Worm (Caenorhabditis elegans) whole organism, L4 larva: ENCODE data around the gene col-179.

ENCODE experiments used
- F10B5.3 ChIP-seq: sonication (generic microtip); optimal IDR thresholded peaks from 2 replicates; lab custom pipeline; 2016; ENCODE audit warnings: mild to moderate bottlenecking, missing genetic modification characterization, missing compliant biosample characterization
- F44E2.7 ChIP-seq: fragments of 200-800 bp; sonication (Bioruptor generic); IDR thresholded peaks from 2 replicates; pipeline ENCODE4 v2.1.2; 2022; ENCODE audit warnings: missing genetic modification characterization, missing compliant biosample characterization
- Y5F2A.4 ChIP-seq: fragments of 200-800 bp; sonication (Bioruptor generic); optimal IDR thresholded peaks from 2 replicates; lab custom pipeline; 2018; ENCODE audit warnings: mild to moderate bottlenecking, missing genetic modification characterization, missing compliant biosample characterization
- Y75B8A.6 ChIP-seq: fragments of 200-800 bp; sonication (Bioruptor generic); IDR thresholded peaks from 2 replicates; pipeline ENCODE4 v1.3.6; 2022; ENCODE audit warnings: missing genetic modification reagents, missing genetic modification characterization, missing compliant biosample characterization
- ZK337.2 ChIP-seq: fragments of 200-800 bp; sonication (Bioruptor generic); IDR thresholded peaks from 2 replicates; pipeline ENCODE4 v1.3.6; 2022; ENCODE audit warnings: missing genetic modification reagents, missing genetic modification characterization, missing compliant biosample characterization
- ZK546.5 ChIP-seq, 2 experiments: sonication (generic microtip); optimal IDR thresholded peaks; 2 replicates each; lab custom pipeline; 2017; ENCODE audit warnings: missing biosample characterization in 2 of 2, missing genetic modification characterization in 2 of 2
- arid-1 ChIP-seq: fragments of 200-800 bp; sonication (Bioruptor generic); conservative IDR thresholded peaks from 2 replicates; pipeline ENCODE4 v1.3.6; 2022; ENCODE audit warnings: missing genetic modification reagents, missing genetic modification characterization, missing compliant biosample characterization
- attf-4 ChIP-seq: sonication (generic microtip); optimal IDR thresholded peaks from 3 replicates; lab custom pipeline; 2017; ENCODE audit warnings: missing biosample characterization, missing genetic modification characterization
- ceh-20 ChIP-seq: fragments of 200-800 bp; sonication (Bioruptor generic); IDR thresholded peaks from 2 replicates; pipeline ENCODE4 v1.3.6; 2022; ENCODE audit warnings: missing genetic modification reagents, missing genetic modification characterization, missing compliant biosample characterization
- ceh-28 ChIP-seq: fragments of 150-350 bp; optimal IDR thresholded peaks from 2 replicates; lab custom pipeline; 2014; ENCODE audit warnings: missing biosample characterization, missing genetic modification reagents, missing genetic modification characterization
- ceh-44 ChIP-seq: fragments of 200-800 bp; sonication (Bioruptor generic); IDR thresholded peaks from 2 replicates; pipeline ENCODE4 v1.3.6; 2022; ENCODE audit warnings: missing genetic modification reagents, missing genetic modification characterization, missing compliant biosample characterization
- ceh-62 ChIP-seq: sonication (generic microtip); optimal IDR thresholded peaks from 2 replicates; lab custom pipeline; 2017; ENCODE audit warnings: missing biosample characterization, missing genetic modification characterization
- ces-1 ChIP-seq: fragments of 150-350 bp; sonication (generic microtip); optimal IDR thresholded peaks from 4 replicates; lab custom pipeline; 2014; ENCODE audit warnings: missing biosample characterization, missing genetic modification reagents, missing genetic modification characterization
- ctbp-1 ChIP-seq: fragments of 200-800 bp; sonication (Bioruptor generic); IDR thresholded peaks from 2 replicates; pipeline ENCODE4 v1.3.6; 2022; ENCODE audit warnings: missing genetic modification reagents, missing genetic modification characterization, missing compliant biosample characterization
- daf-8 ChIP-seq: fragments of 200-800 bp; sonication (Bioruptor generic); IDR thresholded peaks from 2 replicates; pipeline ENCODE4 v1.3.6; 2022; ENCODE audit warnings: missing genetic modification characterization, missing compliant biosample characterization
- dmd-6 ChIP-seq: fragments of 200-800 bp; sonication (Bioruptor generic); IDR thresholded peaks from 2 replicates; pipeline ENCODE4 v1.3.6; 2022; ENCODE audit warnings: missing genetic modification reagents, missing genetic modification characterization, missing compliant biosample characterization
- egl-43 ChIP-seq: fragments of 200-800 bp; sonication (Bioruptor generic); IDR thresholded peaks from 2 replicates; pipeline ENCODE4 v1.3.6; 2022; ENCODE audit warnings: missing genetic modification reagents, missing genetic modification characterization, missing compliant biosample characterization
- fos-1 ChIP-seq: fragments of 150-350 bp; optimal IDR thresholded peaks from 2 replicates; lab custom pipeline; 2014; ENCODE audit warnings: missing biosample characterization, missing genetic modification characterization
- hif-1 ChIP-seq, 2 experiments: sonication (generic microtip); optimal IDR thresholded peaks; 2 replicates each; lab custom pipeline; 2016 to 2017; ENCODE audit warnings: missing compliant biosample characterization in 2 of 2, missing genetic modification characterization in 2 of 2, missing genetic modification reagents in 2 of 2, missing genotype in 2 of 2, mild to moderate bottlenecking in 1 of 2
- hlh-11 ChIP-seq: fragments of 200-800 bp; sonication (Bioruptor generic); optimal IDR thresholded peaks from 2 replicates; lab custom pipeline; 2018; ENCODE audit warnings: mild to moderate bottlenecking, missing genetic modification characterization, missing compliant biosample characterization
- lim-7 ChIP-seq: fragments of 200-800 bp; sonication (Bioruptor generic); IDR thresholded peaks from 2 replicates; pipeline ENCODE4 v1.3.6; 2022; ENCODE audit warnings: missing genetic modification characterization, missing compliant biosample characterization
- lin-38 ChIP-seq: fragments of 200-800 bp; sonication (Bioruptor generic); IDR thresholded peaks from 2 replicates; pipeline ENCODE4 v1.3.6; 2022; ENCODE audit warnings: missing genetic modification reagents, missing genetic modification characterization, missing compliant biosample characterization
- lir-3 ChIP-seq: sonication (generic microtip); optimal IDR thresholded peaks from 2 replicates; lab custom pipeline; 2016; ENCODE audit warnings: mild to moderate bottlenecking, missing genetic modification characterization, missing compliant biosample characterization
- madf-5 ChIP-seq, 2 experiments: fragments of 200-800 bp; sonication (Bioruptor generic); IDR thresholded peaks; 2 replicates each; pipeline ENCODE4 v1.3.6; 2022; ENCODE audit warnings: missing compliant biosample characterization in 2 of 2, missing genetic modification characterization in 2 of 2
- mdl-1 ChIP-seq, 2 experiments: fragments of 150-350 bp in 1 of 2; sonication (generic microtip) in 1 of 2; optimal IDR thresholded peaks; 2 replicates each; lab custom pipeline; 2014 to 2017; ENCODE audit warnings: missing biosample characterization in 2 of 2, missing genetic modification characterization in 2 of 2
- nhr-102 ChIP-seq: sonication (generic microtip); optimal IDR thresholded peaks from 2 replicates; lab custom pipeline; 2016; ENCODE audit warnings: mild to moderate bottlenecking, missing genetic modification characterization, moderate library complexity, missing compliant biosample characterization
- nhr-237 ChIP-seq: sonication (generic microtip); optimal IDR thresholded peaks from 2 replicates; lab custom pipeline; 2017; ENCODE audit warnings: missing biosample characterization, missing genetic modification characterization
- nhr-28 ChIP-seq: fragments of 150-350 bp; optimal IDR thresholded peaks from 2 replicates; lab custom pipeline; 2014; ENCODE audit warnings: missing biosample characterization, missing genetic modification characterization
- nhr-41 ChIP-seq: fragments of 200-800 bp; sonication (Bioruptor generic); IDR thresholded peaks from 2 replicates; pipeline ENCODE4 v1.3.6; 2022; ENCODE audit warnings: missing genetic modification reagents, missing genetic modification characterization, missing compliant biosample characterization
- rbr-2 ChIP-seq: sonication (generic microtip); optimal IDR thresholded peaks from 2 replicates; lab custom pipeline; 2016; ENCODE audit warnings: missing genotype, missing genetic modification characterization, missing compliant biosample characterization
- skn-1 ChIP-seq: fragments of 150-350 bp; optimal IDR thresholded peaks from 2 replicates; lab custom pipeline; 2014; ENCODE audit warnings: missing biosample characterization, missing genetic modification characterization
- snpc-4 ChIP-seq: fragments of 150-350 bp; optimal IDR thresholded peaks from 2 replicates; lab custom pipeline; 2014; ENCODE audit warnings: missing biosample characterization, missing genetic modification characterization
- spr-3 ChIP-seq: fragments of 200-800 bp; sonication (Bioruptor generic); optimal IDR thresholded peaks from 2 replicates; lab custom pipeline; 2018; ENCODE audit warnings: mild to moderate bottlenecking, missing genetic modification characterization, missing compliant biosample characterization
- tra-1 ChIP-seq: fragments of 200-800 bp; sonication (Bioruptor generic); IDR thresholded peaks from 2 replicates; pipeline ENCODE4 v1.3.6; 2022; ENCODE audit warnings: missing genetic modification reagents, missing genetic modification characterization, missing compliant biosample characterization
- unc-130 ChIP-seq: sonication (generic microtip); optimal IDR thresholded peaks from 2 replicates; lab custom pipeline; 2016; ENCODE audit warnings: missing genetic modification reagents, missing genetic modification characterization, missing compliant biosample characterization
- unc-62 ChIP-seq, 3 experiments: fragments of 150-350 bp in 1 of 3; sonication (generic microtip); optimal IDR thresholded peaks in 2 of 3; peaks in 1 of 3; 1 replicate in 1 of 3; 2 replicates in 2 of 3; lab custom pipeline; 2014 to 2017; ENCODE audit warnings: missing biosample characterization in 3 of 3, missing genetic modification characterization in 3 of 3, missing genetic modification reagents in 3 of 3, missing genotype in 1 of 3
- vab-7 ChIP-seq: fragments of 200-800 bp; sonication (Bioruptor generic); IDR thresholded peaks from 2 replicates; pipeline ENCODE4 v1.3.6; 2022; ENCODE audit warnings: missing genetic modification reagents, missing genetic modification characterization, missing compliant biosample characterization
- zag-1 ChIP-seq: fragments of 150-350 bp; optimal IDR thresholded peaks from 2 replicates; lab custom pipeline; 2014; ENCODE audit warnings: missing biosample characterization, missing genetic modification characterization
- zfp-3 ChIP-seq: fragments of 200-800 bp; sonication (Bioruptor generic); conservative IDR thresholded peaks from 2 replicates; pipeline ENCODE4 v1.3.6; 2022; ENCODE audit warnings: missing genetic modification reagents, missing genetic modification characterization, missing compliant biosample characterization
- zip-11 ChIP-seq: fragments of 200-800 bp; sonication (Bioruptor generic); IDR thresholded peaks from 2 replicates; pipeline ENCODE4 v1.3.6; 2022; ENCODE audit warnings: missing genetic modification characterization, missing compliant biosample characterization
- zip-2 ChIP-seq: fragments of 150-350 bp; optimal IDR thresholded peaks from 2 replicates; lab custom pipeline; 2014; ENCODE audit warnings: missing biosample characterization, missing genetic modification characterization
- ztf-11 ChIP-seq: fragments of 150-350 bp; optimal IDR thresholded peaks from 2 replicates; lab custom pipeline; 2014; ENCODE audit warnings: missing biosample characterization, missing genetic modification characterization
- ztf-7 ChIP-seq: fragments of 150-350 bp; optimal IDR thresholded peaks from 2 replicates; lab custom pipeline; 2014; ENCODE audit warnings: missing biosample characterization, missing genetic modification characterization

col-179 gene

DNA sequence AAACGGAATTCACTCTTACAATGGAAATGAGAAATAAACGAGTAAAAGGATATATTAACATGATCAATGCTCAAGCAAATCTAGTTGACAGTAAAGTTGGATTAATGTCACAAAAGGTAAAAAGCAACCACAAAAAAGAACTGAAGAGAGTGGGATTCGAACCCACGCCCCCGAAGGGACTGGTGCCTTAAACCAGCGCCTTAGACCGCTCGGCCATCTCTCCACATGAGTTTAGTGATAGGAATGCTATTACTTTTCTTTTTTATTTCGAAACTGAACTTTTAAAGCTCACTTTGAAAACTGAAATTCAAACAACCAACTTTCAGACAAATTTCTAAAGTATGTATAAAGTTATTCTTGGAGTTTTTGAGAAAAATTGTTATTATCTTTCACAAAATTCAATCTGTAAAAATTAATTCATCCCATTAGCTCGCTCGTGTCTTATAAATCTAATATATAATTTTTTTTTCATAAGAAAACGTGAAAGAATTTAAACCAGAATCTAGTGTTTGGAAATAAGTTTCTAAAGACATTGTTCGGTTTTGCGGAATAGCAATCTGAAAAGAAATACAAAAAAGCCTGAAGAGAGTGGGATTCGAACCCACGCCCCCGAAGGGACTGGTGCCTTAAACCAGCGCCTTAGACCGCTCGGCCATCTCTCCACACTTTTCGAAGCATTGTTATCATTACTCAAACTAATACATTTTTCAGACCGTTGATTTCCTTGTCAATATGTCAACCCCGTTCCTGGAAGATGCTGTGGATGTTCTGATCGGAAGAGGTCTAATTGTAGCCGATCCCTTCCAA is 38.3 kb upstream of the col-179 start (continued):
- TF ChIP-seq tra-1 (GFP tag; lab: Robert Waterston, UW) (peak; percentile 17), unc-62 (GFP tag; optimal IDR thresholded peaks at IDR 0.05 in 1 of 2; lab: Kevin White, UChicago) (no peak), unc-62 (tag; optimal IDR thresholded peaks at IDR 0.05; lab: Kevin White, UChicago) (no peak), spr-3 (peak; percentile 24), ceh-44 (GFP tag; lab: Robert Waterston, UW) (no peak), zip-11 (GFP tag; lab: Robert Waterston, UW) (no peak), lim-7 (GFP tag; lab: Robert Waterston, UW) (peak; percentile 84), ZK337.2 (GFP tag; lab: Robert Waterston, UW) (no peak), arid-1 (GFP tag; lab: Robert Waterston, UW) (0 out of 2 replicates have a peak, but pooled peaks have one; percentile 47), attf-4 (tag; lab: Kevin White, UChicago) (no peak), vab-7 (GFP tag; lab: Robert Waterston, UW) (peak; percentile 67), skn-1 (no peak), ztf-11 (tag; lab: Kevin White, UChicago) (no peak), madf-5 (GFP tag; IDR thresholded peaks at IDR 0.05; lab: Robert Waterston, UW) (peak; percentile 25 to 63; a peak in 1 of 4 replicates), zip-2 (no peak), Y5F2A.4 (no peak), daf-8 (GFP tag; lab: Robert Waterston, UW) (no peak), dmd-6 (peak; percentile 35; the same call in 1 of the 2 replicates), F10B5.3 (no peak)

DNA sequence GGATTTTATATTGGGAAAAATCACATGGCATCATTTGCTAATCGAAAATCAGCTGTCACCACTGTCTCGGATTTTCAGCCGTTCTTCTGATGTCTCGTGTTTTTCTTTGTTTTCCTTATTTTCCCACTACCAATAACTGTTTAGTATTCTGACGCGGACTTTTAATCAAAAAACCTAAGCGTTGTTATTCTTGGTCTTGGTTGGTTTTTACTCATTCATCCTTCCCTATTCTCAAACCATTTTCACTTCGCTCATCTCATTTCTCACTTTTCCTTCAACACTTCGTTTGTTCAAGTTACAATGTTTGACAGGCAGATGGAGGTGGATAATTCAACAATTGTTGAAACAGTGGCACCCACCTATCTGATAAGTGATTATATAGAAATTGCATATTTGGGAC is 22.7 kb upstream of the col-179 start, which contains the start of gene gnrr-6:
Gene gnrr-6, plus strand, starts transcription at position 301 of the 400 bp plus-strand sequence.
- no peak for TF ChIP-seq Y75B8A.6
- TF ChIP-seq ctbp-1: no peak
- no peak for TF ChIP-seq lin-38 (GFP tag; lab: Robert Waterston, UW)
- no peak for TF ChIP-seq zip-2
- TF ChIP-seq snpc-4 (tag; lab: Kevin White, UChicago): no peak
- TF ChIP-seq ces-1 (GFP tag; lab: Kevin White, UChicago): no peak
- no peak for TF ChIP-seq rbr-2 (tag; lab: Kevin White, UChicago)
- no peak for TF ChIP-seq zfp-3 (GFP tag; lab: Robert Waterston, UW)
- no peak for TF ChIP-seq mdl-1 (tag; optimal IDR thresholded peaks at IDR 0.05; lab: Kevin White, UChicago)
- TF ChIP-seq ztf-7 (tag; lab: Kevin White, UChicago): no peak
- TF ChIP-seq, all 104 proteins: peak for 0

DNA sequence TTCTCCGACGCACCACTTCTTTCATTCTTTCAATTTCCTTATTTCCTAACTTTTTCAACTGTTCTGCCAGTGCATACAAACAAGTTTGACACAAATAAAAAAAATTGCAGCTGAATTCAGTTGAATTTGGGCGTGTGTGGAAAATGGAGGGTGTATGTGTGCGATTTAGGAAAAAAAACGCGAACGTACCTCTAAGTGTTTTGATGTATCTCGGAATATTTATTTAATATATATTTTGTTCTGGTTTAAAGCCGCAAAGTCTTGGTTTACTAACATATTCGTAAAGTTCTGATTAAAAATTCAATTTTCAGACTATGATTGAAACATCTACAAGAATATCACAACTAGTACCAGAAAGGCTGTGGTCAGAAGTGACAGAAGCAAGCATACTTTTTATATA is 15.8 kb upstream of the col-179 start, which contains the start of gene gnrr-7:
Gene gnrr-7, plus strand, starts transcription at position 301 of the 400 bp plus-strand sequence.
- TF ChIP-seq lir-3 (tag; lab: Kevin White, UChicago) (no peak), nhr-41 (GFP tag; lab: Robert Waterston, UW) (no peak), F44E2.7 (GFP tag; lab: Robert Waterston, UW) (no peak), egl-43 (GFP tag; lab: Robert Waterston, UW) (no peak), ceh-28 (tag; lab: Kevin White, UChicago) (no peak), fos-1 (no peak), nhr-102 (no peak), nhr-28 (tag; lab: Kevin White, UChicago) (no peak), hif-1 (tag; optimal IDR thresholded peaks at IDR 0.05; lab: Kevin White, UChicago) (no peak), ceh-20 (GFP tag; lab: Robert Waterston, UW) (no peak), lin-38 (GFP tag; lab: Robert Waterston, UW) (no peak), zag-1 (tag; lab: Kevin White, UChicago) (no peak), snpc-4 (tag; lab: Kevin White, UChicago) (no peak), nhr-237 (tag; lab: Kevin White, UChicago) (no peak), hlh-11 (tag; lab: Kevin White, UChicago) (no peak), ceh-62 (tag; lab: Kevin White, UChicago) (no peak), unc-130 (no peak), ZK546.5 (tag; optimal IDR thresholded peaks at IDR 0.05; lab: Kevin White, UChicago) (no peak), vab-7 (GFP tag; lab: Robert Waterston, UW) (no peak), ces-1 (GFP tag; lab: Kevin White, UChicago) (no peak)
